Fruit fly (Drosophila melanogaster) whole organism, embryonic: ENCODE results near the gene vkg.

Experiments used
- Adf1 ChIP-seq: fragments of 200-800 bp; sonication (Bioruptor generic); IDR thresholded peaks from 2 replicates; pipeline ENCODE4 v1.3.6; 2022; ENCODE audit warnings: missing biosample characterization, missing genetic modification characterization
- Aef1 ChIP-seq: fragments of 200-800 bp; sonication (Bioruptor generic); IDR thresholded peaks from 3 replicates; pipeline ENCODE4 v1.3.6; 2022; ENCODE audit warnings: missing biosample characterization, missing genetic modification characterization
- Bteb2 ChIP-seq: fragments of 200-800 bp; sonication (Bioruptor generic); optimal IDR thresholded peaks from 2 replicates; lab custom pipeline; 2016; ENCODE audit warnings: missing biosample characterization, missing genetic modification characterization
- CG10321 ChIP-seq: fragments of 200-800 bp; sonication (Bioruptor generic); IDR thresholded peaks from 2 replicates; pipeline ENCODE4 v1.3.6; 2022; ENCODE audit warnings: missing biosample characterization, missing genetic modification characterization
- CG12659 ChIP-seq: fragments of 200-800 bp; sonication (Bioruptor generic); optimal IDR thresholded peaks from 3 replicates; lab custom pipeline; 2017; ENCODE audit warnings: mild to moderate bottlenecking, missing biosample characterization, missing genetic modification reagents, missing genetic modification characterization
- CG15269 ChIP-seq: fragments of 200-800 bp; sonication (Bioruptor generic); optimal IDR thresholded peaks from 2 replicates; lab custom pipeline; 2018; ENCODE audit warnings: missing biosample characterization, mild to moderate bottlenecking, missing genetic modification characterization, moderate library complexity
- CG18619 ChIP-seq: fragments of 200-800 bp; sonication (Bioruptor generic); optimal IDR thresholded peaks from 3 replicates; lab custom pipeline; 2017; ENCODE audit warnings: missing biosample characterization, mild to moderate bottlenecking, missing genetic modification characterization
- CG2875 ChIP-seq: fragments of 200-800 bp; sonication (Bioruptor generic); optimal IDR thresholded peaks from 2 replicates; lab custom pipeline; 2017; ENCODE audit warnings: missing biosample characterization, mild to moderate bottlenecking, missing genetic modification characterization, missing genetic modification reagents
- CG33557 ChIP-seq: fragments of 200-800 bp; sonication (Bioruptor generic); optimal IDR thresholded peaks from 2 replicates; lab custom pipeline; 2019; ENCODE audit warnings: missing biosample characterization, mild to moderate bottlenecking, missing genetic modification characterization, moderate library complexity
- CG3847 ChIP-seq: fragments of 200-800 bp; sonication (Bioruptor generic); IDR thresholded peaks from 2 replicates; pipeline ENCODE4 v1.3.6; 2022; ENCODE audit warnings: missing biosample characterization, missing genetic modification characterization
- CG4404 ChIP-seq: fragments of 200-800 bp; sonication (Bioruptor generic); IDR thresholded peaks from 2 replicates; pipeline ENCODE4 v1.3.6; 2022; ENCODE audit warnings: missing biosample characterization, missing genetic modification characterization
- CG7839 ChIP-seq: fragments of 200-800 bp; sonication (Bioruptor generic); optimal IDR thresholded peaks from 3 replicates; lab custom pipeline; 2018; ENCODE audit warnings: missing biosample characterization, mild to moderate bottlenecking, missing genetic modification characterization, moderate library complexity
- CG8089 ChIP-seq: fragments of 200-800 bp; sonication (Bioruptor generic); optimal IDR thresholded peaks from 3 replicates; lab custom pipeline; 2016; ENCODE audit warnings: missing biosample characterization, missing genetic modification characterization
- GATAe ChIP-seq: fragments of 200-800 bp; sonication (Bioruptor generic); conservative IDR thresholded peaks from 2 replicates; pipeline ENCODE4 v1.3.6; 2022; ENCODE audit warnings: missing biosample characterization, missing genetic modification characterization
- HmgZ ChIP-seq: fragments of 200-800 bp; sonication (Bioruptor generic); optimal IDR thresholded peaks from 2 replicates; lab custom pipeline; 2018; ENCODE audit warnings: missing biosample characterization, mild to moderate bottlenecking, missing genetic modification characterization
- Lim3 ChIP-seq: fragments of 200-800 bp; sonication (Bioruptor generic); IDR thresholded peaks from 2 replicates; pipeline ENCODE4 v1.3.6; 2022; ENCODE audit warnings: missing biosample characterization, missing genetic modification characterization
- NfI ChIP-seq: fragments of 200-800 bp; sonication (Bioruptor generic); optimal IDR thresholded peaks from 3 replicates; lab custom pipeline; 2018; ENCODE audit warnings: missing biosample characterization, mild to moderate bottlenecking, missing genetic modification characterization, moderate library complexity
- PHDP ChIP-seq: fragments of 200-800 bp; sonication (Bioruptor generic); optimal IDR thresholded peaks from 3 replicates; lab custom pipeline; 2018; ENCODE audit warnings: missing biosample characterization, mild to moderate bottlenecking, missing genetic modification characterization, moderate library complexity
- Pdp1 ChIP-seq, 2 experiments: fragments of 200-800 bp; sonication (Bioruptor generic); optimal IDR thresholded peaks; 3 replicates each; lab custom pipeline; 2016; ENCODE audit warnings: missing biosample characterization in 2 of 2, missing genetic modification characterization in 2 of 2, mild to moderate bottlenecking in 1 of 2, moderate library complexity in 1 of 2
- Rfx ChIP-seq: fragments of 200-800 bp; sonication (Bioruptor generic); IDR thresholded peaks from 2 replicates; pipeline ENCODE4 v1.3.6; 2022; ENCODE audit warnings: missing biosample characterization, missing genetic modification characterization
- Taf1 ChIP-seq: fragments of 200-800 bp; sonication (Bioruptor generic); IDR thresholded peaks from 2 replicates; pipeline ENCODE4 v1.3.6; 2022; ENCODE audit warnings: missing biosample characterization, missing genetic modification characterization
- ac ChIP-seq: fragments of 200-800 bp; sonication (Bioruptor generic); optimal IDR thresholded peaks from 3 replicates; lab custom pipeline; 2017; ENCODE audit warnings: missing biosample characterization, mild to moderate bottlenecking, missing genetic modification characterization
- br ChIP-seq: fragments of >200 bp; optimal IDR thresholded peaks from 2 replicates; lab custom pipeline; 2017
- btn ChIP-seq: fragments of 200-800 bp; sonication (Bioruptor generic); optimal IDR thresholded peaks from 2 replicates; lab custom pipeline; 2016; ENCODE audit warnings: missing biosample characterization, missing genetic modification characterization
- cas ChIP-seq: fragments of 200-800 bp; sonication (Bioruptor generic); IDR thresholded peaks from 2 replicates; pipeline ENCODE4 v1.3.6; 2022; ENCODE audit warnings: missing biosample characterization, missing genetic modification characterization
- corto ChIP-seq: fragments of 200-800 bp; sonication (Bioruptor generic); optimal IDR thresholded peaks from 2 replicates; lab custom pipeline; 2016; ENCODE audit warnings: missing biosample characterization, mild to moderate bottlenecking, missing genetic modification characterization, moderate library complexity
- da ChIP-seq: fragments of 200-800 bp; sonication (Bioruptor generic); optimal IDR thresholded peaks from 2 replicates; lab custom pipeline; 2016; ENCODE audit warnings: missing biosample characterization, missing genetic modification characterization
- grau ChIP-seq: fragments of 200-800 bp; optimal IDR thresholded peaks from 3 replicates; lab custom pipeline; 2019; ENCODE audit warnings: missing biosample characterization, mild to moderate bottlenecking, missing genetic modification characterization, moderate library complexity
- gro ChIP-seq: fragments of 200-800 bp; sonication (Bioruptor generic); optimal IDR thresholded peaks from 2 replicates; lab custom pipeline; 2016; ENCODE audit warnings: missing biosample characterization, missing genetic modification characterization
- hb ChIP-seq: fragments of 200-800 bp; sonication (Bioruptor generic); IDR thresholded peaks from 3 replicates; pipeline ENCODE4 v1.3.6; 2022; ENCODE audit warnings: missing biosample characterization, missing genetic modification characterization; ENCODE audit not compliant: partially characterized antibody
- hbn ChIP-seq: fragments of 200-800 bp; sonication (Bioruptor generic); IDR thresholded peaks from 2 replicates; pipeline ENCODE4 v1.3.6; 2022; ENCODE audit warnings: missing biosample characterization, missing genetic modification characterization; ENCODE audit not compliant: partially characterized antibody
- her ChIP-seq: fragments of 200-800 bp; sonication (Bioruptor generic); optimal IDR thresholded peaks from 2 replicates; lab custom pipeline; 2016; ENCODE audit warnings: missing biosample characterization, missing genetic modification characterization
- hkb ChIP-seq, 2 experiments: fragments of 200-800 bp in 1 of 2; fragments of >200 bp in 1 of 2; sonication (Bioruptor generic) in 1 of 2; IDR thresholded peaks in 1 of 2; optimal IDR thresholded peaks in 1 of 2; 2 replicates each; pipeline versions ENCODE4 v1.3.6 to Lab custom; 2017 to 2022; ENCODE audit warnings: missing biosample characterization in 1 of 2, missing genetic modification characterization in 1 of 2
- ind ChIP-seq: fragments of 200-800 bp; sonication (Bioruptor generic); optimal IDR thresholded peaks from 3 replicates; lab custom pipeline; 2016; ENCODE audit warnings: missing biosample characterization, missing genetic modification characterization
- insv ChIP-seq, 2 experiments: fragments of 200-800 bp; sonication (Bioruptor generic); optimal IDR thresholded peaks; 3 replicates each; lab custom pipeline; 2016 to 2018; ENCODE audit warnings: missing biosample characterization in 2 of 2, missing genetic modification characterization in 2 of 2
- ken ChIP-seq: fragments of 200-800 bp; sonication (Bioruptor generic); IDR thresholded peaks from 3 replicates; pipeline ENCODE4 v1.3.6; 2022; ENCODE audit warnings: missing biosample characterization, missing genetic modification characterization
- mld ChIP-seq: fragments of 200-800 bp; sonication (Bioruptor generic); IDR thresholded peaks from 3 replicates; pipeline ENCODE4 v1.3.6; 2022; ENCODE audit warnings: missing biosample characterization, missing genetic modification characterization; ENCODE audit not compliant: partially characterized antibody
- nmo ChIP-seq: fragments of 200-800 bp; sonication (Bioruptor generic); optimal IDR thresholded peaks from 2 replicates; lab custom pipeline; 2018; ENCODE audit warnings: missing biosample characterization, mild to moderate bottlenecking, missing genetic modification characterization, moderate library complexity
- nom ChIP-seq: fragments of 200-800 bp; sonication (Bioruptor generic); optimal IDR thresholded peaks from 2 replicates; lab custom pipeline; 2017; ENCODE audit warnings: missing biosample characterization, missing genetic modification characterization, mild to moderate bottlenecking, moderate library complexity, missing genetic modification reagents
- pan ChIP-seq, 4 experiments: fragments of >200 bp in 3 of 4; fragments of 200-800 bp in 1 of 4; sonication (Bioruptor generic) in 1 of 4; optimal IDR thresholded peaks in 3 of 4; IDR thresholded peaks in 1 of 4; 2 replicates each; pipeline versions ENCODE4 v1.3.6 to Lab custom; 2017 to 2022; ENCODE audit warnings: missing biosample characterization in 2 of 4, missing genetic modification characterization in 2 of 4, mixed read lengths in 1 of 4
- peb ChIP-seq: fragments of 200-800 bp; sonication (Bioruptor generic); IDR thresholded peaks from 2 replicates; pipeline ENCODE4 v1.3.6; 2022; ENCODE audit warnings: missing biosample characterization, missing genetic modification characterization
- sima ChIP-seq: fragments of 200-800 bp; sonication (Bioruptor generic); optimal IDR thresholded peaks from 2 replicates; lab custom pipeline; 2016; ENCODE audit warnings: missing biosample characterization, missing genetic modification characterization
- slou ChIP-seq: fragments of 200-800 bp; sonication (Bioruptor generic); optimal IDR thresholded peaks from 3 replicates; lab custom pipeline; 2016; ENCODE audit warnings: missing biosample characterization, missing genetic modification characterization
- tin ChIP-seq: fragments of 200-800 bp; sonication (Bioruptor generic); optimal IDR thresholded peaks from 3 replicates; lab custom pipeline; 2016; ENCODE audit warnings: missing biosample characterization, missing genetic modification characterization
- vfl ChIP-seq: fragments of 200-800 bp; sonication (Bioruptor generic); optimal IDR thresholded peaks from 2 replicates; lab custom pipeline; 2016; ENCODE audit warnings: missing biosample characterization, missing genetic modification characterization
- wek ChIP-seq: fragments of 200-800 bp; sonication (Bioruptor generic); optimal IDR thresholded peaks from 3 replicates; lab custom pipeline; 2018; ENCODE audit warnings: missing biosample characterization, mild to moderate bottlenecking, missing genetic modification characterization, moderate library complexity
- zen ChIP-seq: fragments of 200-800 bp; sonication (Bioruptor generic); optimal IDR thresholded peaks from 3 replicates; lab custom pipeline; 2018; ENCODE audit warnings: missing biosample characterization, mild to moderate bottlenecking, missing genetic modification characterization, moderate library complexity

The vkg gene

dm6 chr2L:4997401-4998259 lies 30.4 kb downstream of the vkg start (continued):
- TF ChIP-seq NfI (peak; percentile 99), br (lab: Kevin White, UChicago) (no peak), tin (GFP tag; lab: Kevin White, UChicago) (peak; percentile 99), CG8089 (GFP tag; lab: Kevin White, UChicago) (peak; percentile 99), GATAe (GFP tag; lab: Robert Waterston, UW) (peak; percentile 96), peb (peak; percentile 99), hkb (optimal IDR thresholded peaks at IDR 0.05; lab: Kevin White, UChicago) (peak; percentile 95), hkb (GFP tag; IDR thresholded peaks at IDR 0.05; lab: Robert Waterston, UW) (peak; percentile 99), Taf1 (peak; percentile 97), Pdp1 (GFP tag; optimal IDR thresholded peaks at IDR 0.05; lab: Kevin White, UChicago) (peak; percentile 98 to 99), CG33557 (peak; percentile 98), CG18619 (peak; percentile 98), gro (GFP tag; lab: Kevin White, UChicago) (peak; percentile 99), sima (GFP tag; lab: Kevin White, UChicago) (peak; percentile 97), Rfx (GFP tag; lab: Robert Waterston, UW) (peak; percentile 100), ac (GFP tag; lab: Kevin White, UChicago) (peak; percentile 97), Adf1 (GFP tag; lab: Robert Waterston, UW) (peak; percentile 87), corto (GFP tag; lab: Kevin White, UChicago) (peak; percentile 95), zen (peak; percentile 98), btn (GFP tag; lab: Kevin White, UChicago) (peak; percentile 99), insv (GFP tag; optimal IDR thresholded peaks at IDR 0.05; lab: Kevin White, UChicago) (peak; percentile 9 to 70), CG12659 (GFP tag; lab: Kevin White, UChicago) (peak; percentile 99), wek (GFP tag; lab: Kevin White, UChicago) (peak; percentile 96), her (GFP tag; lab: Kevin White, UChicago) (peak; percentile 97), hbn (GFP tag; lab: Robert Waterston, UW) (peak; percentile 15; the same call in 1 of the 2 replicates), mld (GFP tag; lab: Robert Waterston, UW) (0 out of 3 replicates have a peak, but pooled peaks have one; percentile 25), ken (GFP tag; lab: Robert Waterston, UW) (peak; percentile 99), CG7839 (peak; percentile 99), nom (GFP tag; lab: Kevin White, UChicago) (peak; percentile 98), PHDP (tag; lab: Kevin White, UChicago) (peak; percentile 99), cas (GFP tag; lab: Robert Waterston, UW) (peak; percentile 98), CG4404 (GFP tag; lab: Robert Waterston, UW) (peak; percentile 98), da (GFP tag; lab: Kevin White, UChicago) (peak; percentile 99), Aef1 (peak; percentile 99), nmo (GFP tag; lab: Kevin White, UChicago) (peak; percentile 99), grau (tag; lab: Kevin White, UChicago) (peak; percentile 98), CG3847 (GFP tag; lab: Robert Waterston, UW) (peak; percentile 99), vfl (GFP tag; lab: Kevin White, UChicago) (peak; percentile 98), HmgZ (tag; lab: Kevin White, UChicago) (peak; percentile 99), slou (GFP tag; lab: Kevin White, UChicago) (peak; percentile 98), ind (GFP tag; lab: Kevin White, UChicago) (peak; percentile 99), CG15269 (tag; lab: Kevin White, UChicago) (peak; percentile 99), hb (GFP tag; lab: Robert Waterston, UW) (peak; percentile 81; the same call in 1 of the 3 replicates), pan (optimal IDR thresholded peaks at IDR 0.05; lab: Kevin White, UChicago) (no peak), pan (GFP tag; optimal IDR thresholded peaks at IDR 0.05 in 1 of 2, IDR thresholded peaks at IDR 0.05 in 1 of 2) (peak in 1 of 2 experiments; percentile 99), Bteb2 (GFP tag; lab: Kevin White, UChicago) (peak; percentile 98), Lim3 (GFP tag; lab: Robert Waterston, UW) (peak; percentile 99; the same call in 1 of the 2 replicates), CG2875 (GFP tag; lab: Kevin White, UChicago) (peak; percentile 99), CG10321 (GFP tag; lab: Robert Waterston, UW) (peak; percentile 92)
